Fruit fly (Drosophila melanogaster) whole organism, prepupa: ENCODE results near the gene Fum2.

Experiments used
- Blimp-1 ChIP-seq: fragments of 200-800 bp; sonication (Bioruptor generic); optimal IDR thresholded peaks from 3 replicates; lab custom pipeline; 2017; ENCODE audit warnings: missing biosample characterization, missing genetic modification characterization, mild to moderate bottlenecking, moderate library complexity, missing genetic modification reagents
- CG11902 ChIP-seq: fragments of 200-800 bp; sonication (Bioruptor generic); optimal IDR thresholded peaks from 3 replicates; lab custom pipeline; 2016; ENCODE audit warnings: missing biosample characterization, missing genetic modification characterization
- CG6163 ChIP-seq: fragments of 200-800 bp; sonication (Bioruptor generic); IDR thresholded peaks from 3 replicates; pipeline ENCODE4 v1.3.6; 2022; ENCODE audit warnings: missing biosample characterization, missing genetic modification characterization
- CG9139 ChIP-seq: fragments of 200-800 bp; sonication (Bioruptor generic); optimal IDR thresholded peaks from 3 replicates; lab custom pipeline; 2017; ENCODE audit warnings: missing biosample characterization, mild to moderate bottlenecking, missing genetic modification characterization
- Eip75B ChIP-seq: fragments of 200-800 bp; sonication (Bioruptor generic); optimal IDR thresholded peaks from 3 replicates; lab custom pipeline; 2016; ENCODE audit warnings: missing biosample characterization, missing genetic modification characterization
- Ets21C ChIP-seq: fragments of 200-800 bp; sonication (Bioruptor generic); optimal IDR thresholded peaks from 3 replicates; lab custom pipeline; 2016; ENCODE audit warnings: missing biosample characterization, missing genetic modification characterization
- Hr39 ChIP-seq: fragments of 200-800 bp; sonication (Bioruptor generic); optimal IDR thresholded peaks from 2 replicates; lab custom pipeline; 2016; ENCODE audit warnings: missing biosample characterization, missing genetic modification characterization
- OdsH ChIP-seq: fragments of 200-800 bp; sonication (Bioruptor generic); optimal IDR thresholded peaks from 3 replicates; lab custom pipeline; 2016; ENCODE audit warnings: missing biosample characterization, missing genetic modification characterization
- Sox102F ChIP-seq: fragments of 200-800 bp; sonication (Bioruptor generic); optimal IDR thresholded peaks from 2 replicates; lab custom pipeline; 2016; ENCODE audit warnings: missing biosample characterization, mild to moderate bottlenecking, missing genetic modification characterization
- Sox14 ChIP-seq: fragments of 200-800 bp; sonication (Bioruptor generic); optimal IDR thresholded peaks from 3 replicates; lab custom pipeline; 2016; ENCODE audit warnings: missing biosample characterization, missing genetic modification characterization
- Sox15 ChIP-seq: fragments of 200-800 bp; sonication (Bioruptor generic); optimal IDR thresholded peaks from 3 replicates; lab custom pipeline; 2016; ENCODE audit warnings: missing biosample characterization, missing genetic modification characterization
- eg ChIP-seq: fragments of 200-800 bp; sonication (Bioruptor generic); IDR thresholded peaks from 3 replicates; pipeline ENCODE4 v1.3.6; 2022; ENCODE audit warnings: missing biosample characterization, missing genetic modification characterization
- salr ChIP-seq, 2 experiments: fragments of 200-800 bp; sonication (Bioruptor generic); optimal IDR thresholded peaks; 3 replicates each; lab custom pipeline; 2016 to 2018; ENCODE audit warnings: missing biosample characterization in 2 of 2, missing genetic modification characterization in 2 of 2, mild to moderate bottlenecking in 1 of 2
- topi ChIP-seq: fragments of 200-800 bp; sonication (Bioruptor generic); optimal IDR thresholded peaks from 3 replicates; lab custom pipeline; 2016; ENCODE audit warnings: missing biosample characterization, missing genetic modification characterization

The Fum2 gene

DNA sequence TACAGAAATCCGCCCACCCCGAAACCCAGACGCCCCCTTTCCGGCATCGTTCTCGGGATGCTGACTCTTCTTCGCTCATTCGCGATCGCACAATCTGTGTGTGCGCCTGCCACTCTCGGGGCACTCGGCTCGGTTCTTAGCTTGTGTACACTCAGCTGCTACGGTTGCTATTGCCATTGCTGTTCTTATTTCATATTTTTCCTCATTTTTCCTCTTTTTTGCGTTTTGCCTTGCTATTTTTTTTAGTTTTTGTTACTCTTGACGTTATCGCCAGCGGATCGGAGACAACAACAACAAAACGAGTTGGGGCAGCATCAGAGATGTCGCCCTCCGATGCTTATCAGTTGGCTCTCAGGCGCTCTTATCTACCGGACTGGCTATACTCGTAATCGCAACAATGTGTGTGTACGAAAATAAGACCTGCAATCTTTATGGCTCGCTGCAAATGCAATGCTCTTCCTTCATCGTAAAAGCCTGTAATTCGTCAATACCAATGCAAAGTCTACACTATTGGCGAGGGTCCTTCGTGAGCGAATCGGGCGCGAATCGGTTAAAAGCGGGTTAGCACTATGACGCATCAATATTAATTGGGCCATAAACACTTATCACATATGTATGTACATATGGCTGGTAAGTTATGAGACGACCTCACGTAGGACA is 49.2 kb downstream of the Fum2 start (continued):
- TF ChIP-seq Sox15 (no peak), CG11902 (GFP tag; lab: Kevin White, UChicago) (no peak), CG6163 (GFP tag; lab: Robert Waterston, UW) (peak; percentile 86), OdsH (GFP tag; lab: Kevin White, UChicago) (no peak), Sox102F (GFP tag; lab: Kevin White, UChicago) (no peak), CG9139 (peak; percentile 60), Hr39 (GFP tag; lab: Kevin White, UChicago) (no peak), salr (GFP tag; optimal IDR thresholded peaks at IDR 0.05; lab: Kevin White, UChicago) (peak in 1 of 2 experiments; percentile 35), topi (no peak), Blimp-1 (no peak), Ets21C (GFP tag; lab: Kevin White, UChicago) (no peak), Sox14 (GFP tag; lab: Kevin White, UChicago) (no peak), Eip75B (GFP tag; lab: Kevin White, UChicago) (no peak), eg (peak; percentile 87)
